Worm (Caenorhabditis elegans): Measurements from ENCODE around the gene C33A12.4.
A peak's percentile ranks its signal among the peaks of the same experiment; 100 is the strongest.

C33A12.4 gene

DNA sequence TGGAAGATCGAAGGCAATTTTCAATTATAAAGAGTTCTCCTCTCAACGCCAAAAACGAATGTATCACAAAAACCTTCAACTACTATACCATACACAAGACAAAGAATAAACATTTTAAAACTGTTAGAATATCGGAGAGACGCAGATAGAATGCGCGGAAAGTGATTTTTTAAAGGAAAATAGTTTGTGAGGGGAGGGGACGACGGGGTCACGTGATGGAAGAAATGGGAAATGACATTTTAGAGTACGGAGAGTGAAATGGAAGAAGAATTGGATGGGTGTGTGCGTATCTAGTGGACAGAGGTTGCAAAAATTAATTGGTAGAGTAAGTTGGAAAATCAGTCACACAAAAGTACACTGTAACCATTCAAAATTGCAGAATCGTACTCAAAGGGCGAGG, 24.0 kb upstream of the C33A12.4 start (continued):
- no peak for TF ChIP-seq ama-1 (optimal IDR thresholded peaks at IDR 0.05)
- no peak for TF ChIP-seq fkh-4 (tag; optimal IDR thresholded peaks at IDR 0.05; ENCODE audit: borderline replicate concordance)
- TF ChIP-seq vab-15 (tag; optimal IDR thresholded peaks at IDR 0.05), result no peak
- no peak for TF ChIP-seq ceh-90 (tag; optimal IDR thresholded peaks at IDR 0.05)
- TF ChIP-seq ztf-4 (tag; optimal IDR thresholded peaks at IDR 0.05), result no peak
- TF ChIP-seq snpc-4 (tag; optimal IDR thresholded peaks at IDR 0.05), result peak; percentile 37
- TF ChIP-seq lir-3 (tag; optimal IDR thresholded peaks at IDR 0.05; ENCODE audit: poor library complexity), result peak; percentile 15
- TF ChIP-seq nhr-84 (tag; optimal IDR thresholded peaks at IDR 0.05), result no peak
- TF ChIP-seq hlh-4 (tag; optimal IDR thresholded peaks at IDR 0.05), result no peak
- TF ChIP-seq nhr-237 (tag; optimal IDR thresholded peaks at IDR 0.05), result peak; percentile 53
- TF ChIP-seq jun-1 (tag; optimal IDR thresholded peaks at IDR 0.05), result no peak
- TF ChIP-seq elt-3 (tag; optimal IDR thresholded peaks at IDR 0.05), result peak in 2 of 6 experiments; percentile 57 to 82
- TF ChIP-seq sptf-1 (tag; optimal IDR thresholded peaks at IDR 0.05), result no peak
- no peak for TF ChIP-seq lin-39 (tag; optimal IDR thresholded peaks at IDR 0.05)
- no peak for TF ChIP-seq dsc-1 (tag; optimal IDR thresholded peaks at IDR 0.05)
- TF ChIP-seq pax-3 (tag; optimal IDR thresholded peaks at IDR 0.05), result no peak
- TF ChIP-seq tbx-2 (tag; optimal IDR thresholded peaks at IDR 0.05), result peak; percentile 41
- TF ChIP-seq dpl-1 (GFP tag; optimal IDR thresholded peaks at IDR 0.05), result peak; percentile 45 to 52 (median 49)
- TF ChIP-seq fos-1 (tag; optimal IDR thresholded peaks at IDR 0.05), result peak; percentile 23
- no peak for TF ChIP-seq ztf-11 (tag; optimal IDR thresholded peaks at IDR 0.05)
- peak; percentile 69 for TF ChIP-seq skn-1 (tag; optimal IDR thresholded peaks at IDR 0.05)
- no peak for TF ChIP-seq zip-4 (GFP tag; optimal IDR thresholded peaks at IDR 0.05)
- TF ChIP-seq unc-98 (GFP tag; IDR thresholded peaks at IDR 0.05), result no peak
- peak; percentile 82 for TF ChIP-seq nhr-71 (tag; optimal IDR thresholded peaks at IDR 0.05)
- peak; percentile 26 for TF ChIP-seq rnt-1 (tag; optimal IDR thresholded peaks at IDR 0.05)
- TF ChIP-seq blmp-1 (tag; optimal IDR thresholded peaks at IDR 0.05), result peak; percentile 94
- no peak for TF ChIP-seq mab-9 (GFP tag; IDR thresholded peaks at IDR 0.05)
- TF ChIP-seq mep-1 (tag; optimal IDR thresholded peaks at IDR 0.05), result peak; percentile 86
- peak; percentile 50 for TF ChIP-seq C16A3.4 (tag; optimal IDR thresholded peaks at IDR 0.05)
- no peak for TF ChIP-seq unc-30 (tag; optimal IDR thresholded peaks at IDR 0.05)
- TF ChIP-seq nhr-19 (GFP tag; conservative IDR thresholded peaks at IDR 0.05), result peak; percentile 66

DNA sequence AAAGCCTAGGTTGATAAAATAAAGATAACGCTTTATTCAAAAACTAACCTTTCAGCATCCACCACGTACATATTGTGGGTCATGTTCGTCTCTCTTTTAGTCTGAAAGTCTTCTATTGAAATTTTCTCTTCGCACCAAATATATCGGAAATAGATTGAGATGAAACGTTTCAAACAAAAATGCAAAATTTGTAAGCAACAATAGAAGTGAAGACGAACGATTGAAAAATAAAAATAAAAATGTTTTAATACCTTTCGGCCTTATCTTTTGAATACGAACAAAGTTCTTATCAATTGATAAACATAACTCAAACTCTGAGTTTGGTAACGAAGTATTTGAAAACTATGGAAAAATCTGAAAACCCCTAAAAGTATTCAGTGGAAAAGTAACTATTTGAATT, 22.7 kb upstream of the C33A12.4 start, which contains the start of gene F56H11.2:
TSS of gene F56H11.2 (minus strand) at position 101 of the 400 bp plus-strand sequence.
- TF ChIP-seq unc-98 (GFP tag; IDR thresholded peaks at IDR 0.05), result no peak

DNA sequence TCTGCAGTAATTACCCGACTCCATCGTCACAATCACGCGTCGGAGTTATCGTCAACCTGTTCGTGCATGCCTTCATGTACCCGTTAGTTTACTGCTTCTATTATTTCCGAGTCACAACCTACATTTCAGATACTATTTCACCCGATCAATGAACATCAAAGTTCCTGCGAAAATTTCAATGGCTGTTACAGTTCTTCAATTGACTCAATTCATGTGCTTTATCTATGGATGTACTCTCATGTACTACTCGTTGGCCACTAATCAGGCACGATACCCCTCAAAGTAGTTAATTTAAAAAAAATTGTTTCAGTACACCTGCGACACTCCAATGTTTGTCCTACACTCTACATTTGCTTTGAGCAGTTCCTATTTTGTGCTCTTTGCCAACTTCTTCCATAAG, 20.4 kb upstream of the C33A12.4 start:
- peak; percentile 9 for TF ChIP-seq snu-23 (GFP tag; optimal IDR thresholded peaks at IDR 0.05)
- TF ChIP-seq nhr-71 (tag; optimal IDR thresholded peaks at IDR 0.05), result peak; percentile 15
- TF ChIP-seq nhr-90 (tag; optimal IDR thresholded peaks at IDR 0.05; ENCODE audit: poor library complexity), result peak; percentile 34
- no peak for TF ChIP-seq pag-3 (tag; optimal IDR thresholded peaks at IDR 0.05; ENCODE audit: borderline replicate concordance, insufficient read depth)

DNA sequence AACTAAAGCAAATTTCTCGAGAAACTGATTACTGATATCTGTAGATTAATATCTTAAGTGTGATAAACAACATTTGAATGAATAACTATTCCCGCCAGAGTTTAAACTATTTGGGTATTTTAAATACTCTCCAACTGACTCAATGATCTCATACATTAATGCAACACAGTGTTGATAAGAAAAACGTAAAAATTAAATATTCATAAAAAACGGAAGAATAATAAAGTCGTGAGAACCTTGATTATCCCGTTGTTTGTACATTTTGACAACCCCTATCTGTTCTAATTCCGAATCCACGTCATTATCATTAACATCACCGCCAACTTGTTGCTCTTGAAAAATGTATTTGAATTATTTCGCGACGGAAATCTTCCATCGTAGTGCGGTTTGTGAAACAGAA, 19.3 kb upstream of the C33A12.4 start, which contains the start of gene elo-7:
TSS of gene elo-7 (plus strand) at position 301 of the 400 bp plus-strand sequence.
- TF ChIP-seq grh-1 (GFP tag; IDR thresholded peaks at IDR 0.05) (no peak), nhr-84 (tag; optimal IDR thresholded peaks at IDR 0.05) (no peak), C04F5.9 (tag; optimal IDR thresholded peaks at IDR 0.05) (no peak), nhr-71 (tag; optimal IDR thresholded peaks at IDR 0.05) (no peak)

DNA sequence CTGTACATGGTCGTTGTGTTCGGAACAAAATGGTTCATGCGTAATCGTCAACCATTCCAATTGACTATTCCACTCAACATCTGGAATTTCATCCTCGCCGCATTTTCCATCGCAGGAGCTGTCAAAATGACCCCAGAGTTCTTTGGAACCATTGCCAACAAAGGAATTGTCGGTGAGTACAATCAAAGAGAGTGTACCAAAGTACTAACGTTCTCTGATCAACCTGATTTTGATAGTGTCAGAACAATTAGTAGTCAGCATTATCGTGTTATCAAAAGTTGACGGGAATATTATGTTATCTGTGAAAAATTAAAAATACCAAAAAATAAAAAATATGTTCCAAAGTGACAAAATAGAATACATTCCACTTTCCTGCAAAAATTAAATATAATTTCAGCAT, 16.6 kb upstream of the C33A12.4 start:
- TF ChIP-seq dsc-1 (tag; optimal IDR thresholded peaks at IDR 0.05) (no peak), elt-2 (tag; optimal IDR thresholded peaks at IDR 0.05) (peak; percentile 51), dpl-1 (GFP tag; optimal IDR thresholded peaks at IDR 0.05) (no peak)
